Worm (Caenorhabditis elegans) whole organism, young adult: ENCODE results near the gene gcy-9.

ENCODE experiments used
- Y56A3A.18 ChIP-seq: fragments of 200-800 bp; sonication (Bioruptor generic); IDR thresholded peaks from 2 replicates; pipeline ENCODE4 v1.3.6; 2022; ENCODE audit warnings: missing genetic modification reagents, missing genetic modification characterization, missing compliant biosample characterization
- hmg-20 ChIP-seq: fragments of 200-800 bp; sonication (Bioruptor generic); IDR thresholded peaks from 2 replicates; pipeline ENCODE4 v1.3.6; 2022; ENCODE audit warnings: missing genetic modification reagents, missing genetic modification characterization, missing compliant biosample characterization

DNA sequence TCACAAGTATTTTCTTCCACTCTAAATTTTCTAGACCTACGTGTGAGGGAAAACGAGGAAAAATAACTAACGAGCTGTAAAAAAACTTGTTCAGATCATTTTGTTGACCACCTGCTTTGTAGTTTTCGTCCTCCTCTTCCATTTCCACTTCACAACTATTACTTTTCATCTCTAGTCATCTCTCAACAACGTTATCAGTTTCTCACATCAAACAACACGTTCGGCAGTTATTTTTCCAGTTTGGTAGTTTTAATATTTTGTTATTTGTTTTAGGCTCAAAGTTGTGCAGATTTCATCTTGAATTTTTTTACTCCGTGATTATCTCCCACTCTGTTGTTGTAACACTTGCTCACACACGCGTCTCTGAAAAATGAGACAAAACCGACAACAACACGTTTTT is 29.4 kb upstream of the gcy-9 start:
- TF ChIP-seq hmg-20, result no peak
- no peak for TF ChIP-seq Y56A3A.18 (GFP tag; lab: Robert Waterston, UW)
